Worm (Caenorhabditis elegans): Measurements from ENCODE around the gene nlp-43.

nlp-43 gene

ce11 chrIII:5017550-5017949, 24.7 kb upstream of the nlp-43 start, which contains the start of gene larp-1:
Gene larp-1, minus strand, starts transcription at chrIII:5017650.
- TF ChIP-seq nhr-90 (tag; optimal IDR thresholded peaks at IDR 0.05; ENCODE audit: poor library complexity) = no peak
- no peak for TF ChIP-seq zag-1 (tag; optimal IDR thresholded peaks at IDR 0.05)
- no peak for TF ChIP-seq skn-1 (tag; optimal IDR thresholded peaks at IDR 0.05)
- no peak for TF ChIP-seq nhr-19 (GFP tag; conservative IDR thresholded peaks at IDR 0.05)
- no peak for TF ChIP-seq dsc-1 (tag; optimal IDR thresholded peaks at IDR 0.05)
- no peak for TF ChIP-seq ceh-88 (GFP tag; IDR thresholded peaks at IDR 0.05)
- TF ChIP-seq efl-3 (GFP tag; optimal IDR thresholded peaks at IDR 0.05) = no peak
- no peak for TF ChIP-seq fkh-4 (tag; optimal IDR thresholded peaks at IDR 0.05; ENCODE audit: borderline replicate concordance)
- no peak for TF ChIP-seq snu-23 (GFP tag; optimal IDR thresholded peaks at IDR 0.05)
- TF ChIP-seq C04F5.9 (tag; optimal IDR thresholded peaks at IDR 0.05) = no peak
- no peak for TF ChIP-seq nhr-85 (tag)
- TF ChIP-seq Y116A8C.19 (tag; optimal IDR thresholded peaks at IDR 0.05; ENCODE audit: borderline replicate concordance) = no peak
- no peak for TF ChIP-seq jun-1 (tag; optimal IDR thresholded peaks at IDR 0.05)
- no peak for TF ChIP-seq mab-9 (GFP tag; IDR thresholded peaks at IDR 0.05)
- no peak for TF ChIP-seq sup-37 (GFP tag; optimal IDR thresholded peaks at IDR 0.05)
- no peak for TF ChIP-seq unc-62 (GFP tag; optimal IDR thresholded peaks at IDR 0.05)

DNA sequence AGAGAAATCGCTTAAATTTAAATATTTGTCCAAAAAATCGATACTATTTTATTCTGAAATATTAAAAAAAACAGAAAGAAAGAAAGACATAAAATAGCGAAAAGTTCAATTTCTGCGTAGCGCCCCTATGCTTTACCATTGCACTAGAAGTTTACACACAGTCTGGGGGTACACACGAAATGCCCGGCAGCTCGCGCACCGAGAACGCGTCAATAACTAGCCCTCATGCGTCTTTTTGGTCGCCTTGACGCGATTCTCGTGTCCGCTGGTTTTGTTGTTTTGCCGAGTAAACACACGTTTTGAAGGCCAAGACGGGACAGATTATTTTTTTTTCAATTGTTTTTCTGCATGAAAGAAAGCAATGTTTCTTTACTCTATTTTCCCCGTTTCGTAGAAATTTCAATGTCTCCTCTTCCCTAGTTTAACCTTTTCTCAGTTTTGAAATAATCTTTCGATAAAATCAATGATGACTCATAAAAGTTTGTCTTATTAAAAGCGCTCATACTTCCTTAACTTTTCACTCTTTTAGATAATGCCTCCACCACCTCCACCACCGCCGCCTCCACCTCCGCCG, 24.0 kb upstream of the nlp-43 start, which contains the start of gene wip-1:
wip-1 (plus strand) TSS at position 524 of the 574 bp plus-strand sequence.
- TF ChIP-seq efl-1 (optimal IDR thresholded peaks at IDR 0.05) (peak; percentile 94 to 95), efl-1 (GFP tag; optimal IDR thresholded peaks at IDR 0.05 in 1 of 2) (peak; percentile 86 to 99), irx-1 (tag; optimal IDR thresholded peaks at IDR 0.05) (peak; percentile 96), nhr-12 (tag; optimal IDR thresholded peaks at IDR 0.05) (peak; percentile 11), pag-3 (tag; optimal IDR thresholded peaks at IDR 0.05; ENCODE audit: borderline replicate concordance, insufficient read depth) (peak; percentile 44), jun-1 (tag; optimal IDR thresholded peaks at IDR 0.05) (peak; percentile 97), elt-3 (tag; optimal IDR thresholded peaks at IDR 0.05) (peak in 5 of 6 experiments; percentile 48 to 96 (median 90)), elt-2 (tag; optimal IDR thresholded peaks at IDR 0.05) (peak; percentile 91), skn-1 (tag; optimal IDR thresholded peaks at IDR 0.05) (peak; percentile 94), hlh-17 (GFP tag; optimal IDR thresholded peaks at IDR 0.05; ENCODE audit: borderline replicate concordance) (no peak), F16B12.6 (tag; optimal IDR thresholded peaks at IDR 0.05) (peak; percentile 71), swsn-7 (tag; optimal IDR thresholded peaks at IDR 0.05) (peak; percentile 99), snpc-4 (tag; optimal IDR thresholded peaks at IDR 0.05) (peak; percentile 92), ceh-88 (GFP tag; IDR thresholded peaks at IDR 0.05) (peak; percentile 95), lsy-2 (tag; optimal IDR thresholded peaks at IDR 0.05) (peak; percentile 97), nhr-90 (tag; optimal IDR thresholded peaks at IDR 0.05; ENCODE audit: poor library complexity) (peak; percentile 99), nhr-28 (tag; optimal IDR thresholded peaks at IDR 0.05) (no peak), fkh-10 (GFP tag; optimal IDR thresholded peaks at IDR 0.05) (peak; percentile 95), lir-3 (tag; optimal IDR thresholded peaks at IDR 0.05; ENCODE audit: poor library complexity) (peak; percentile 91), nhr-19 (GFP tag; conservative IDR thresholded peaks at IDR 0.05) (peak; percentile 98), unc-130 (tag; optimal IDR thresholded peaks at IDR 0.05) (peak; percentile 100), aha-1 (tag; optimal IDR thresholded peaks at IDR 0.05) (peak; percentile 96), C34B4.2 (tag; optimal IDR thresholded peaks at IDR 0.05) (peak; percentile 34), nhr-85 (tag) (peak; percentile 99), lin-35 (GFP tag; optimal IDR thresholded peaks at IDR 0.05) (peak; percentile 95 to 96), alr-1 (tag; optimal IDR thresholded peaks at IDR 0.05; ENCODE audit: borderline replicate concordance) (no peak), unc-30 (tag; optimal IDR thresholded peaks at IDR 0.05) (no peak), tbx-2 (tag; optimal IDR thresholded peaks at IDR 0.05) (peak; percentile 99), ceh-90 (tag; optimal IDR thresholded peaks at IDR 0.05) (peak; percentile 56), pax-3 (tag; optimal IDR thresholded peaks at IDR 0.05) (peak; percentile 94), ama-1 (optimal IDR thresholded peaks at IDR 0.05) (peak; percentile 73), dsc-1 (tag; optimal IDR thresholded peaks at IDR 0.05) (peak; percentile 98), mab-9 (GFP tag; IDR thresholded peaks at IDR 0.05) (peak; percentile 89), ztf-11 (tag; optimal IDR thresholded peaks at IDR 0.05) (peak in 1 of 2 experiments; percentile 95), fos-1 (tag; optimal IDR thresholded peaks at IDR 0.05) (peak; percentile 94), lin-13 (GFP tag; optimal IDR thresholded peaks at IDR 0.05) (peak; percentile 98), hpl-2 (GFP tag; optimal IDR thresholded peaks at IDR 0.05) (peak; percentile 90), unc-98 (GFP tag; IDR thresholded peaks at IDR 0.05) (peak; percentile 19; the same call in 1 of the 2 replicates), sox-4 (tag; optimal IDR thresholded peaks at IDR 0.05) (peak; percentile 93), snu-23 (GFP tag; optimal IDR thresholded peaks at IDR 0.05) (peak; percentile 99), blmp-1 (tag; optimal IDR thresholded peaks at IDR 0.05) (peak; percentile 90), nhr-77 (tag; optimal IDR thresholded peaks at IDR 0.05) (peak; percentile 97)
